Fruit fly (Drosophila melanogaster): ENCODE results near the gene Sptr.

- TF ChIP-seq pan (optimal IDR thresholded peaks at IDR 0.05) (no peak), usp (GFP tag; optimal IDR thresholded peaks at IDR 0.05) (no peak), psq (optimal IDR thresholded peaks at IDR 0.05) (no peak), EcR (GFP tag; optimal IDR thresholded peaks at IDR 0.05) (no peak)
Observed at dm6 chrX:8459452-8460040, 4.7 kb downstream of the Sptr start.
